Fruit fly (Drosophila melanogaster) whole organism, pupa: ENCODE data around the gene CG13002.

Experiments
- CG10348 ChIP-seq: fragments of 200-800 bp; sonication (Bioruptor generic); IDR thresholded peaks from 2 replicates; pipeline ENCODE4 v1.3.6; 2022; ENCODE audit warnings: missing biosample characterization, missing genetic modification characterization
- CG12605 ChIP-seq: fragments of 200-800 bp; sonication (Bioruptor generic); IDR thresholded peaks from 2 replicates; pipeline ENCODE4 v1.3.6; 2022; ENCODE audit warnings: missing biosample characterization, missing genetic modification characterization
- CG13204 ChIP-seq: fragments of 200-800 bp; sonication (Bioruptor generic); optimal IDR thresholded peaks from 2 replicates; lab custom pipeline; 2018; ENCODE audit warnings: missing biosample characterization, mild to moderate bottlenecking, missing genetic modification characterization, moderate library complexity
- CG14655 ChIP-seq: fragments of 200-800 bp; sonication (Bioruptor generic); optimal IDR thresholded peaks from 3 replicates; lab custom pipeline; 2017; ENCODE audit warnings: mild to moderate bottlenecking, missing biosample characterization, missing genetic modification reagents, missing genetic modification characterization
- CG15710 ChIP-seq: fragments of 200-800 bp; sonication (Bioruptor generic); optimal IDR thresholded peaks from 2 replicates; lab custom pipeline; 2018; ENCODE audit warnings: missing biosample characterization, mild to moderate bottlenecking, missing genetic modification characterization, moderate library complexity
- CG17806 ChIP-seq: fragments of 200-800 bp; sonication (Bioruptor generic); optimal IDR thresholded peaks from 2 replicates; lab custom pipeline; 2018; ENCODE audit warnings: missing biosample characterization, mild to moderate bottlenecking, missing genetic modification characterization, moderate library complexity
- CG32121 ChIP-seq: fragments of 200-800 bp; sonication (Bioruptor generic); IDR thresholded peaks from 2 replicates; pipeline ENCODE4 v1.3.6; 2022; ENCODE audit warnings: missing biosample characterization, missing genetic modification characterization
- CG34367 ChIP-seq: fragments of 200-800 bp; sonication (Bioruptor generic); optimal IDR thresholded peaks from 2 replicates; lab custom pipeline; 2018; ENCODE audit warnings: missing biosample characterization, mild to moderate bottlenecking, missing genetic modification characterization
- CG4496 ChIP-seq: fragments of 200-800 bp; sonication (Bioruptor generic); IDR thresholded peaks from 3 replicates; pipeline ENCODE4 v1.3.6; 2022; ENCODE audit warnings: missing biosample characterization, missing genetic modification characterization
- CG8159 ChIP-seq: fragments of 200-800 bp; sonication (Bioruptor generic); optimal IDR thresholded peaks from 3 replicates; lab custom pipeline; 2018; ENCODE audit warnings: missing biosample characterization, mild to moderate bottlenecking, missing genetic modification characterization, moderate library complexity
- CG8301 ChIP-seq: fragments of 200-800 bp; sonication (Bioruptor generic); optimal IDR thresholded peaks from 2 replicates; lab custom pipeline; 2018; ENCODE audit warnings: missing biosample characterization, mild to moderate bottlenecking, missing genetic modification characterization
- CG9948 ChIP-seq: fragments of 200-800 bp; sonication (Bioruptor generic); optimal IDR thresholded peaks from 2 replicates; lab custom pipeline; 2018; ENCODE audit warnings: missing biosample characterization, mild to moderate bottlenecking, missing genetic modification characterization, moderate library complexity
- D1 ChIP-seq: fragments of 200-800 bp; sonication (Bioruptor generic); optimal IDR thresholded peaks from 2 replicates; lab custom pipeline; 2018; ENCODE audit warnings: missing biosample characterization, mild to moderate bottlenecking, missing genetic modification characterization, moderate library complexity
- EcR ChIP-seq: fragments of 200-800 bp; sonication (Bioruptor generic); optimal IDR thresholded peaks from 3 replicates; lab custom pipeline; 2019; ENCODE audit warnings: missing biosample characterization, missing genetic modification characterization, mild to moderate bottlenecking, moderate library complexity, missing genetic modification reagents
- Ets98B ChIP-seq: fragments of 200-800 bp; sonication (Bioruptor generic); IDR thresholded peaks from 2 replicates; pipeline ENCODE4 v1.3.6; 2022; ENCODE audit warnings: missing biosample characterization, missing genetic modification characterization
- Pif1A ChIP-seq: fragments of 200-800 bp; sonication (Bioruptor generic); optimal IDR thresholded peaks from 3 replicates; lab custom pipeline; 2016; ENCODE audit warnings: missing biosample characterization, missing genetic modification characterization
- Pif1B ChIP-seq: fragments of 200-800 bp; sonication (Bioruptor generic); optimal IDR thresholded peaks from 3 replicates; lab custom pipeline; 2016; ENCODE audit warnings: missing biosample characterization, missing genetic modification characterization
- Snoo ChIP-seq: fragments of 200-800 bp; sonication (Bioruptor generic); optimal IDR thresholded peaks from 3 replicates; lab custom pipeline; 2017; ENCODE audit warnings: missing biosample characterization, mild to moderate bottlenecking, missing genetic modification characterization, inconsistent platforms
- fd96Ca ChIP-seq: fragments of 200-800 bp; sonication (Bioruptor generic); IDR thresholded peaks from 3 replicates; pipeline ENCODE4 v1.3.6; 2022; ENCODE audit warnings: missing biosample characterization, missing genetic modification characterization
- gl ChIP-seq: fragments of 200-800 bp; sonication (Bioruptor generic); optimal IDR thresholded peaks from 2 replicates; lab custom pipeline; 2018; ENCODE audit warnings: missing biosample characterization, mild to moderate bottlenecking, missing genetic modification characterization
- rn ChIP-seq: fragments of 200-800 bp; sonication (Bioruptor generic); IDR thresholded peaks from 2 replicates; pipeline ENCODE4 v1.3.6; 2022; ENCODE audit warnings: missing biosample characterization, missing genetic modification characterization

Gene CG13002

dm6 chrX:16854746-16855145 is 34.9 kb upstream of the CG13002 start:
- TF ChIP-seq CG32121 (GFP tag; lab: Robert Waterston, UW) (peak; percentile 69), CG14655 (GFP tag; lab: Kevin White, UChicago) (peak; percentile 23), CG8301 (peak; percentile 26), Pif1A (GFP tag; lab: Kevin White, UChicago) (peak; percentile 15), CG12605 (GFP tag; lab: Robert Waterston, UW) (peak; percentile 14; the same call in 1 of the 2 replicates), Pif1B (GFP tag; lab: Kevin White, UChicago) (no peak), CG34367 (tag; lab: Kevin White, UChicago) (no peak)

dm6 chrX:16859732-16860131 is 29.9 kb upstream of the CG13002 start:
- peak; percentile 39 for TF ChIP-seq CG14655 (GFP tag; lab: Kevin White, UChicago)
- TF ChIP-seq CG32121 (GFP tag; lab: Robert Waterston, UW): no peak
- peak; percentile 16 for TF ChIP-seq CG15710 (tag; lab: Kevin White, UChicago)
- no peak for TF ChIP-seq Ets98B (GFP tag; lab: Robert Waterston, UW)
- TF ChIP-seq CG13204: no peak
- TF ChIP-seq rn: no peak
- TF ChIP-seq CG4496 (GFP tag; lab: Robert Waterston, UW): no peak
- TF ChIP-seq CG17806: no peak
- no peak for TF ChIP-seq D1 (tag; lab: Kevin White, UChicago)
- peak; percentile 12 for TF ChIP-seq CG8301
- no peak for TF ChIP-seq Snoo (tag; lab: Kevin White, UChicago)
- no peak for TF ChIP-seq Pif1A (GFP tag; lab: Kevin White, UChicago)
- TF ChIP-seq fd96Ca: no peak
- no peak for TF ChIP-seq CG12605 (GFP tag; lab: Robert Waterston, UW)
- TF ChIP-seq gl (tag; lab: Kevin White, UChicago): no peak
- TF ChIP-seq EcR (GFP tag; lab: Kevin White, UChicago): no peak
- TF ChIP-seq CG10348 (GFP tag; lab: Robert Waterston, UW): no peak
- TF ChIP-seq CG34367 (tag; lab: Kevin White, UChicago): no peak
- no peak for TF ChIP-seq Pif1B (GFP tag; lab: Kevin White, UChicago)
- peak; percentile 38 for TF ChIP-seq CG8159
- peak; percentile 22 for TF ChIP-seq CG9948 (tag; lab: Kevin White, UChicago)

dm6 chrX:16867622-16868021 is 22.0 kb upstream of the CG13002 start:
- TF ChIP-seq Pif1B (GFP tag; lab: Kevin White, UChicago): no peak
- TF ChIP-seq CG32121 (GFP tag; lab: Robert Waterston, UW): peak; percentile 33; the same call in 1 of the 2 replicates
- no peak for TF ChIP-seq CG9948 (tag; lab: Kevin White, UChicago)
- TF ChIP-seq, all 21 proteins: peak for 1

- TF ChIP-seq CG9948 (tag; lab: Kevin White, UChicago): peak; percentile 80
- TF ChIP-seq Snoo (tag; lab: Kevin White, UChicago): peak; percentile 53
- TF ChIP-seq CG14655 (GFP tag; lab: Kevin White, UChicago): peak; percentile 82
- peak; percentile 79 for TF ChIP-seq Pif1A (GFP tag; lab: Kevin White, UChicago)
- TF ChIP-seq CG8301: peak; percentile 74
- TF ChIP-seq gl (tag; lab: Kevin White, UChicago): peak; percentile 64
- no peak for TF ChIP-seq CG10348 (GFP tag; lab: Robert Waterston, UW)
- peak; percentile 75 for TF ChIP-seq CG17806
- no peak for TF ChIP-seq EcR (GFP tag; lab: Kevin White, UChicago)
- peak; percentile 81 for TF ChIP-seq CG8159
- peak; percentile 46 for TF ChIP-seq D1 (tag; lab: Kevin White, UChicago)
- peak; percentile 70 for TF ChIP-seq rn
- TF ChIP-seq CG32121 (GFP tag; lab: Robert Waterston, UW): peak; percentile 58; the same call in 1 of the 2 replicates
- TF ChIP-seq CG13204: peak; percentile 36
- TF ChIP-seq fd96Ca: peak; percentile 75; the same call in 2 of the 3 replicates
- TF ChIP-seq CG4496 (GFP tag; lab: Robert Waterston, UW): peak; percentile 85
- peak; percentile 78 for TF ChIP-seq CG12605 (GFP tag; lab: Robert Waterston, UW)
- TF ChIP-seq Ets98B (GFP tag; lab: Robert Waterston, UW): peak; percentile 85
- peak; percentile 80 for TF ChIP-seq CG34367 (tag; lab: Kevin White, UChicago)
- TF ChIP-seq CG15710 (tag; lab: Kevin White, UChicago): peak; percentile 84
- TF ChIP-seq Pif1B (GFP tag; lab: Kevin White, UChicago): peak; percentile 68
- TF ChIP-seq, all 21 proteins: peak for 19
These were observed 17.8 kb upstream of the CG13002 start for dm6 chrX:16871808-16872207.

dm6 chrX:16873053-16873452 is 16.6 kb upstream of the CG13002 start:
- TF ChIP-seq CG17806: peak; percentile 16
- 0 out of 2 replicates have a peak, but pooled peaks have one; percentile 38 for TF ChIP-seq CG12605 (GFP tag; lab: Robert Waterston, UW)
- TF ChIP-seq CG8159: peak; percentile 58
- no peak for TF ChIP-seq rn
- TF ChIP-seq CG8301: peak; percentile 23
- TF ChIP-seq CG32121 (GFP tag; lab: Robert Waterston, UW): peak; percentile 61
- no peak; the same call in 2 of the 3 replicates for TF ChIP-seq fd96Ca
- no peak for TF ChIP-seq gl (tag; lab: Kevin White, UChicago)
- TF ChIP-seq D1 (tag; lab: Kevin White, UChicago): no peak
- TF ChIP-seq CG14655 (GFP tag; lab: Kevin White, UChicago): peak; percentile 57
- TF ChIP-seq Pif1A (GFP tag; lab: Kevin White, UChicago): peak; percentile 19
- peak; percentile 29 for TF ChIP-seq Pif1B (GFP tag; lab: Kevin White, UChicago)
- TF ChIP-seq Ets98B (GFP tag; lab: Robert Waterston, UW): peak; percentile 44; the same call in 1 of the 2 replicates
- peak; percentile 58 for TF ChIP-seq CG9948 (tag; lab: Kevin White, UChicago)
- TF ChIP-seq CG15710 (tag; lab: Kevin White, UChicago): peak; percentile 63
- peak; percentile 54 for TF ChIP-seq Snoo (tag; lab: Kevin White, UChicago)
- TF ChIP-seq CG34367 (tag; lab: Kevin White, UChicago): peak; percentile 37
- TF ChIP-seq CG4496 (GFP tag; lab: Robert Waterston, UW): peak; percentile 47; the same call in 1 of the 3 replicates
- no peak for TF ChIP-seq CG10348 (GFP tag; lab: Robert Waterston, UW)
- no peak for TF ChIP-seq EcR (GFP tag; lab: Kevin White, UChicago)
- TF ChIP-seq CG13204: no peak
